Worm (Caenorhabditis elegans) whole organism, mixed stage, embryonic: Measurements from ENCODE around the gene C34C12.8.

ENCODE experiments used
- bed-3 ChIP-seq: fragments of 200-800 bp; sonication (Bioruptor generic); optimal IDR thresholded peaks from 3 replicates; lab custom pipeline; 2018; ENCODE audit warnings: mild to moderate bottlenecking, missing genetic modification characterization, moderate library complexity, missing compliant biosample characterization
- flh-1 ChIP-seq: fragments of 200-800 bp; sonication (Bioruptor generic); optimal IDR thresholded peaks from 2 replicates; lab custom pipeline; 2018; ENCODE audit warnings: mild to moderate bottlenecking, missing genetic modification characterization, moderate library complexity, missing compliant biosample characterization
- mab-5 ChIP-seq: fragments of 150-350 bp; optimal IDR thresholded peaks from 2 replicates; lab custom pipeline; 2014; ENCODE audit warnings: missing biosample characterization, missing genetic modification characterization
- mep-1 ChIP-seq: fragments of 150-350 bp; optimal IDR thresholded peaks from 2 replicates; lab custom pipeline; 2017; ENCODE audit warnings: missing biosample characterization, missing genetic modification reagents, missing genetic modification characterization, inconsistent platforms
- mls-2 ChIP-seq: sonication (generic microtip); optimal IDR thresholded peaks from 2 replicates; lab custom pipeline; 2016; ENCODE audit warnings: mild to moderate bottlenecking, missing genetic modification characterization, moderate library complexity, missing compliant biosample characterization
- nhr-237 ChIP-seq: fragments of 150-350 bp; optimal IDR thresholded peaks from 2 replicates; lab custom pipeline; 2014; ENCODE audit warnings: missing biosample characterization, missing genetic modification characterization
- nhr-76 ChIP-seq: sonication (generic microtip); optimal IDR thresholded peaks from 2 replicates; lab custom pipeline; 2017; ENCODE audit warnings: missing biosample characterization, missing genetic modification characterization
- snpc-4 ChIP-seq: fragments of 150-350 bp; optimal IDR thresholded peaks from 2 replicates; lab custom pipeline; 2014; ENCODE audit warnings: missing biosample characterization, missing genetic modification characterization
- unc-62 ChIP-seq: fragments of 150-350 bp; optimal IDR thresholded peaks from 2 replicates; lab custom pipeline; 2014; ENCODE audit warnings: missing biosample characterization, missing genetic modification reagents, missing genetic modification characterization
- ztf-11 ChIP-seq: fragments of 150-350 bp; optimal IDR thresholded peaks from 2 replicates; lab custom pipeline; 2014; ENCODE audit warnings: missing biosample characterization, missing genetic modification characterization

DNA sequence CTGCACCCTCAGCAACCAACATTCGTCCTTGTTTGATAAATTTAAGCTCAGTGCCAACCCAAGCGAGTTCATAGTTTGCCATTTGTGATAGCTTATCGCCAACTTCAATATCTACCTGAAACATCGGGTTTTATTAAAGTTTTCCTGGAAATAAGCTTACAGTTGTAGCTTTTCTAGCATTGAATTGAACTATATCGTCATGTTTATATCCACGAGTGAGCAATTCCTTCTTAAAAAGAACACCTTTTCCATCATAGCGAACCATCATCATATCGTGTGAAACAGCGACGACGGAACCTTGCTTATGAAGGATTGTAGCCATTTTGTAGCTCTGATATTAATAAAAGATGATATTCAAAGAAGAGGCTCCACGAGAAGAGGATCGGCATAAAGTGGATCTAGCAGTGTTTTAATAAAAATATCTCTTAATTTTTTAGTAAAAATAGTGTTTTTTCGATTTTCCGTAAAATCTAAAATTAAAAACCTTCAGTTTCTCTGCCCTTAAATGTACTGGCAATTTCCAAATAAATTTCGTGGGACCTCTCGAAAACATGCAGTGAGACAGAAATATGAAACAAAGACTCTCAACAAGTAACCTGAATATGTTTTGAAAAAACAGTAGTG is 42.1 kb downstream of the C34C12.8 start, which contains the start of gene M01F1.8:
- TF ChIP-seq flh-1 (GFP tag; lab: Kevin White, UChicago) (no peak), bed-3 (GFP tag; lab: Kevin White, UChicago) (no peak), mep-1 (no peak), mab-5 (tag; lab: Kevin White, UChicago) (no peak), nhr-76 (tag; lab: Kevin White, UChicago) (no peak), snpc-4 (tag; lab: Kevin White, UChicago) (no peak), unc-62 (GFP tag; lab: Kevin White, UChicago) (no peak), mls-2 (tag; lab: Kevin White, UChicago) (no peak), ztf-11 (tag; lab: Kevin White, UChicago) (no peak), nhr-237 (tag; lab: Kevin White, UChicago) (no peak)
